Fruit fly (Drosophila melanogaster) Kc167 (cell line): ENCODE measurements around the gene CG5863.

Source experiments
- h ChIP-seq: fragments of >200 bp; optimal IDR thresholded peaks from 3 replicates; lab custom pipeline; 2018; ENCODE audit warnings: missing external identifiers
- insv ChIP-seq: fragments of >200 bp; optimal IDR thresholded peaks from 3 replicates; lab custom pipeline; 2018; ENCODE audit warnings: missing external identifiers
- psq ChIP-seq: fragments of >200 bp; optimal IDR thresholded peaks from 2 replicates; lab custom pipeline; 2017; ENCODE audit warnings: missing external identifiers
- ttk ChIP-seq: sonication (Bioruptor generic); optimal IDR thresholded peaks from 2 replicates; lab custom pipeline; 2017; ENCODE audit warnings: missing external identifiers

DNA sequence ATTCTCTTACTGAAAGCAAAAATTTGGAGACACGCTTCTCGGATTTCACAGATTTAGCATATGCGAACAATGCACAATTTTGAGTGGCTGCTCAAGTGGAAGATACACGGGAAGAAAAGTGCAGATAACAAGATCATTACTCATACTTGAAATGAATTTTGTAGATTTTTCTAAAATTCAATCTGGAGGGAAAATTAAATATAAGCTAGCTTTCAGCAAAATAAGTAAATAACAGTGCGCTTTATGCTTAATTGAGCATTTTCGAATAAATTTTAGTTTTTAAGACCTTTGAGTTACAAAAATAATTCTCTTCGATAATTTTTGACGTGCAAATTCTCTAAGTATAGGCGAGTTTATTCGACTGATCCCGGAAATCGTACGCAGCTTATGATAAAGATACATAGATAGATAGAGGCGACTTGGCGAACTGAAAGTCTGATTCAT lies 10.2 kb upstream of the CG5863 start:
- TF ChIP-seq h (lab: Kevin White, UChicago) (no peak), psq (lab: Kevin White, UChicago) (no peak), insv (no peak), ttk (lab: Kevin White, UChicago) (no peak)
